Fruit fly (Drosophila melanogaster) S2 (cell line): ENCODE measurements around the gene sordd1.

Experiments used
- CG8478 ChIP-seq: fragments of >200 bp; optimal IDR thresholded peaks from 2 replicates; lab custom pipeline; 2018
- CTCF ChIP-seq, 2 experiments: fragments of >200 bp; optimal IDR thresholded peaks; 2 replicates each; lab custom pipeline; 2018

- no peak for TF ChIP-seq CG8478
- TF ChIP-seq CTCF (optimal IDR thresholded peaks at IDR 0.05; lab: Kevin White, UChicago): no peak
These were observed 18.7 kb upstream of the sordd1 start for dm6 chrX:15814485-15814884.
